Worm (Caenorhabditis elegans): Measurements from ENCODE around the gene W07G1.7.

W07G1.7 gene

ce11 chrII:13997989-13998388 is 31.8 kb upstream of the W07G1.7 start:
- no peak for TF ChIP-seq elt-3 (tag; optimal IDR thresholded peaks at IDR 0.05)
- no peak for TF ChIP-seq nhr-237 (tag; optimal IDR thresholded peaks at IDR 0.05)
- TF ChIP-seq tbx-8 (GFP tag; optimal IDR thresholded peaks at IDR 0.05) = no peak

- TF ChIP-seq pha-4 (tag; optimal IDR thresholded peaks at IDR 0.05) (no peak), hlh-1 (tag; optimal IDR thresholded peaks at IDR 0.05) (no peak), bed-3 (GFP tag; optimal IDR thresholded peaks at IDR 0.05) (no peak), elt-3 (tag; optimal IDR thresholded peaks at IDR 0.05) (no peak), nhr-2 (tag; optimal IDR thresholded peaks at IDR 0.05) (no peak), flh-1 (GFP tag; optimal IDR thresholded peaks at IDR 0.05) (no peak), nhr-28 (tag; optimal IDR thresholded peaks at IDR 0.05) (no peak), zip-8 (tag; optimal IDR thresholded peaks at IDR 0.05) (no peak), unc-39 (tag; optimal IDR thresholded peaks at IDR 0.05) (no peak), ces-1 (GFP tag; optimal IDR thresholded peaks at IDR 0.05) (no peak), sem-2 (GFP tag; optimal IDR thresholded peaks at IDR 0.05) (no peak), ham-2 (GFP tag; optimal IDR thresholded peaks at IDR 0.05) (no peak), unc-120 (tag; optimal IDR thresholded peaks at IDR 0.05; ENCODE audit: poor library complexity, severe bottlenecking) (no peak), mls-2 (tag; optimal IDR thresholded peaks at IDR 0.05) (no peak)
Measured at ce11 chrII:13997477-13997876, 31.3 kb upstream of the W07G1.7 start, which contains the start of gene F01D5.1. Gene F01D5.1 (minus strand): TSS chrII:13997581.

ce11 chrII:13994934-13995333 is 28.8 kb upstream of the W07G1.7 start, which contains the start of gene Y39G8B.7:
Gene Y39G8B.7 (minus strand): TSS chrII:13995034.
- TF ChIP-seq unc-120 (tag; optimal IDR thresholded peaks at IDR 0.05; ENCODE audit: poor library complexity, severe bottlenecking) = no peak
- no peak for TF ChIP-seq elt-3 (tag; optimal IDR thresholded peaks at IDR 0.05)
- TF ChIP-seq ceh-83 (GFP tag; optimal IDR thresholded peaks at IDR 0.05) = no peak
- TF ChIP-seq ceh-43 (GFP tag; optimal IDR thresholded peaks at IDR 0.05) = no peak
- TF ChIP-seq blmp-1 (tag; optimal IDR thresholded peaks at IDR 0.05) = no peak
- TF ChIP-seq nhr-12 (tag; optimal IDR thresholded peaks at IDR 0.05) = no peak
- no peak for TF ChIP-seq nhr-237 (tag; optimal IDR thresholded peaks at IDR 0.05)
- TF ChIP-seq pha-4 (tag; optimal IDR thresholded peaks at IDR 0.05) = no peak
- no peak for TF ChIP-seq nhr-76 (tag; optimal IDR thresholded peaks at IDR 0.05)
- no peak for TF ChIP-seq mab-5 (tag; optimal IDR thresholded peaks at IDR 0.05)
- no peak for TF ChIP-seq flh-1 (GFP tag; optimal IDR thresholded peaks at IDR 0.05)
- TF ChIP-seq lin-13 (tag; optimal IDR thresholded peaks at IDR 0.05) = no peak
- TF ChIP-seq nhr-28 (tag; optimal IDR thresholded peaks at IDR 0.05) = no peak
- no peak for TF ChIP-seq mls-2 (tag; optimal IDR thresholded peaks at IDR 0.05)
- no peak for TF ChIP-seq ceh-39 (tag; optimal IDR thresholded peaks at IDR 0.05)
- TF ChIP-seq ztf-11 (tag; optimal IDR thresholded peaks at IDR 0.05) = no peak
- no peak for TF ChIP-seq elt-1 (tag; optimal IDR thresholded peaks at IDR 0.05; ENCODE audit: borderline replicate concordance, insufficient read depth)

- TF ChIP-seq ceh-39 (tag; optimal IDR thresholded peaks at IDR 0.05) = no peak
- TF ChIP-seq lin-32 (GFP tag; optimal IDR thresholded peaks at IDR 0.05) = no peak
- no peak for TF ChIP-seq nhr-237 (tag; optimal IDR thresholded peaks at IDR 0.05)
- TF ChIP-seq flh-1 (GFP tag; optimal IDR thresholded peaks at IDR 0.05) = no peak
- TF ChIP-seq mep-1 (tag; optimal IDR thresholded peaks at IDR 0.05) = no peak
- TF ChIP-seq nhr-2 (tag; optimal IDR thresholded peaks at IDR 0.05) = no peak
- TF ChIP-seq nhr-28 (tag; optimal IDR thresholded peaks at IDR 0.05) = no peak
- TF ChIP-seq ztf-11 (tag; optimal IDR thresholded peaks at IDR 0.05) = no peak
- TF ChIP-seq snpc-4 (tag; optimal IDR thresholded peaks at IDR 0.05) = no peak
- no peak for TF ChIP-seq M03D4.4 (tag; optimal IDR thresholded peaks at IDR 0.05)
Measured at ce11 chrII:13991741-13992140, 25.6 kb upstream of the W07G1.7 start, which contains the start of gene Y39G8B.5. Gene Y39G8B.5 (minus strand): TSS chrII:13991841.

ce11 chrII:13986061-13986460 is 19.9 kb upstream of the W07G1.7 start:
- peak; percentile 55 for TF ChIP-seq sptf-1 (tag; optimal IDR thresholded peaks at IDR 0.05)
- peak; percentile 54 for TF ChIP-seq mls-2 (tag; optimal IDR thresholded peaks at IDR 0.05)
- peak; percentile 35 for TF ChIP-seq tbx-8 (GFP tag; optimal IDR thresholded peaks at IDR 0.05)

ce11 chrII:13984551-13984950 is 18.4 kb upstream of the W07G1.7 start, which contains the start of gene sre-47:
Gene sre-47 (minus strand): TSS chrII:13984651.
- no peak for TF ChIP-seq mls-2 (tag; optimal IDR thresholded peaks at IDR 0.05)
- no peak for TF ChIP-seq sptf-1 (tag; optimal IDR thresholded peaks at IDR 0.05)
- TF ChIP-seq lin-32 (GFP tag; optimal IDR thresholded peaks at IDR 0.05) = no peak
- no peak for TF ChIP-seq elt-3 (tag; optimal IDR thresholded peaks at IDR 0.05)
- no peak for TF ChIP-seq ztf-11 (tag; optimal IDR thresholded peaks at IDR 0.05)
- TF ChIP-seq lin-13 (tag; optimal IDR thresholded peaks at IDR 0.05) = no peak

Measured in whole organism, mixed stage, embryonic.